Worm (Caenorhabditis elegans) whole organism, late embryonic: ENCODE measurements around the gene ark-1.

Source experiments
- C08G9.2 ChIP-seq: sonication (generic microtip); optimal IDR thresholded peaks from 2 replicates; lab custom pipeline; 2016; ENCODE audit warnings: mild to moderate bottlenecking, missing genetic modification characterization, moderate library complexity, missing compliant biosample characterization
- odd-2 ChIP-seq: sonication (generic microtip); optimal IDR thresholded peaks from 2 replicates; lab custom pipeline; 2017; ENCODE audit warnings: antibody characterized with exemption, mild to moderate bottlenecking, missing genetic modification characterization, missing compliant biosample characterization
- pros-1 ChIP-seq: fragments of 150-350 bp; optimal IDR thresholded peaks from 2 replicates; lab custom pipeline; 2014; ENCODE audit warnings: missing biosample characterization, missing genetic modification reagents, missing genetic modification characterization
- sdc-2 ChIP-seq: sonication (generic microtip); optimal IDR thresholded peaks from 2 replicates; lab custom pipeline; 2016; ENCODE audit warnings: missing genotype, missing genetic modification characterization, missing compliant biosample characterization

DNA sequence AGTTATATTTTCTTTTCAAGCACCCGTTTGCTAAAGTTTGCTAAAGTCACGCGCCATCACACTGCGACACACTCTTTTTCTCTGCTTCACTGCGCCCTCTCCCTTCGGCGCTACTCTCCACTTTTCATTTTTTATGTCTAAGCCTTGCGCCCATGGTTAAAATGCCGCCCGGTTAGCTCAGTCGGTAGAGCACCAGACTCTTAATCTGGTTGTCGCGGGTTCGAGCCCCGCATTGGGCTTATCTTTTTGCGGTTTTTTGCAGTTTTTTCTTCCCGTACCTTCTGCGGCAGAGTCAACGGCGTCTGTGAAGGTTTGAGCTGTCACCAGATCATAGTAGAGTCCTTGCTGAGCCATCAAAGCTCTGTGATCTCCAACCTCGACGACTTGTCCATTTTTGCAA is 36.2 kb downstream of the ark-1 start:
- TF ChIP-seq odd-2 (tag; lab: Kevin White, UChicago) = no peak
- peak; percentile 57 for TF ChIP-seq sdc-2
- TF ChIP-seq pros-1 (tag; lab: Kevin White, UChicago) = no peak
- TF ChIP-seq C08G9.2 = peak; percentile 70
